Fruit fly (Drosophila melanogaster) whole organism, embryonic: ENCODE results near the gene Polr2I.
A peak's percentile ranks its signal among the peaks of the same experiment; 100 is the strongest.

Source experiments
- Asciz ChIP-seq: fragments of 200-800 bp; sonication (Bioruptor generic); optimal IDR thresholded peaks from 2 replicates; lab custom pipeline; 2017; ENCODE audit warnings: missing biosample characterization, mild to moderate bottlenecking, missing genetic modification characterization, missing genetic modification reagents
- Atf-2 ChIP-seq: fragments of 200-800 bp; sonication (Bioruptor generic); optimal IDR thresholded peaks from 2 replicates; lab custom pipeline; 2016; ENCODE audit warnings: missing biosample characterization, missing genetic modification characterization
- B-H2 ChIP-seq: fragments of 200-800 bp; sonication (Bioruptor generic); optimal IDR thresholded peaks from 2 replicates; lab custom pipeline; 2018; ENCODE audit warnings: missing biosample characterization, mild to moderate bottlenecking, missing genetic modification characterization
- C15 ChIP-seq: fragments of 200-800 bp; sonication (Bioruptor generic); IDR thresholded peaks from 3 replicates; pipeline ENCODE4 v1.3.6; 2022; ENCODE audit warnings: missing biosample characterization, missing genetic modification characterization
- CG10321 ChIP-seq: fragments of 200-800 bp; sonication (Bioruptor generic); IDR thresholded peaks from 2 replicates; pipeline ENCODE4 v1.3.6; 2022; ENCODE audit warnings: missing biosample characterization, missing genetic modification characterization
- CG11695 ChIP-seq: fragments of 200-800 bp; sonication (Bioruptor generic); IDR thresholded peaks from 3 replicates; pipeline ENCODE4 v1.3.6; 2022; ENCODE audit warnings: missing biosample characterization, missing genetic modification characterization
- CG11723 ChIP-seq: fragments of 200-800 bp; sonication (Bioruptor generic); optimal IDR thresholded peaks from 2 replicates; lab custom pipeline; 2017; ENCODE audit warnings: missing biosample characterization, mild to moderate bottlenecking, missing genetic modification characterization
- CG12299 ChIP-seq: fragments of 200-800 bp; sonication (Bioruptor generic); optimal IDR thresholded peaks from 2 replicates; lab custom pipeline; 2018; ENCODE audit warnings: missing biosample characterization, mild to moderate bottlenecking, missing genetic modification characterization
- CG1233 ChIP-seq: fragments of 200-800 bp; sonication (Bioruptor generic); optimal IDR thresholded peaks from 4 replicates; lab custom pipeline; 2018; ENCODE audit warnings: missing biosample characterization, mild to moderate bottlenecking, missing genetic modification characterization
- CG15601 ChIP-seq: fragments of 200-800 bp; sonication (Bioruptor generic); optimal IDR thresholded peaks from 3 replicates; lab custom pipeline; 2019; ENCODE audit warnings: missing biosample characterization, mild to moderate bottlenecking, missing genetic modification characterization, moderate library complexity
- CG17612 ChIP-seq: fragments of 200-800 bp; sonication (Bioruptor generic); IDR thresholded peaks from 2 replicates; pipeline ENCODE4 v1.3.6; 2022; ENCODE audit warnings: missing biosample characterization, missing genetic modification characterization
- CG18619 ChIP-seq: fragments of 200-800 bp; sonication (Bioruptor generic); optimal IDR thresholded peaks from 3 replicates; lab custom pipeline; 2017; ENCODE audit warnings: missing biosample characterization, mild to moderate bottlenecking, missing genetic modification characterization
- CG18764 ChIP-seq: fragments of 200-800 bp; sonication (Bioruptor generic); optimal IDR thresholded peaks from 3 replicates; lab custom pipeline; 2016; ENCODE audit warnings: missing biosample characterization, missing genetic modification characterization
- CG31441 ChIP-seq: fragments of 200-800 bp; sonication (Bioruptor generic); IDR thresholded peaks from 2 replicates; pipeline ENCODE4 v1.3.6; 2022; ENCODE audit warnings: missing biosample characterization, missing genetic modification characterization
- CG6175 ChIP-seq: fragments of 200-800 bp; sonication (Bioruptor generic); IDR thresholded peaks from 3 replicates; pipeline ENCODE4 v1.3.6; 2022; ENCODE audit warnings: missing biosample characterization, missing genetic modification characterization
- Dbx ChIP-seq: fragments of 200-800 bp; sonication (Bioruptor generic); IDR thresholded peaks from 3 replicates; pipeline ENCODE4 v1.3.6; 2022; ENCODE audit warnings: missing biosample characterization, missing genetic modification characterization
- Dfd ChIP-seq, 2 experiments: fragments of >200 bp; optimal IDR thresholded peaks; 2 replicates each; lab custom pipeline; 2017; ENCODE audit warnings: missing biosample characterization in 2 of 2, missing genetic modification characterization in 2 of 2
- ERR ChIP-seq: fragments of 200-800 bp; sonication (Bioruptor generic); optimal IDR thresholded peaks from 2 replicates; lab custom pipeline; 2016; ENCODE audit warnings: missing biosample characterization, missing genetic modification characterization
- Ets97D ChIP-seq: fragments of 200-800 bp; sonication (Bioruptor generic); optimal IDR thresholded peaks from 3 replicates; lab custom pipeline; 2016; ENCODE audit warnings: missing biosample characterization, missing genetic modification characterization
- Fer3 ChIP-seq: fragments of 200-800 bp; sonication (Bioruptor generic); optimal IDR thresholded peaks from 2 replicates; lab custom pipeline; 2018; ENCODE audit warnings: missing biosample characterization, mild to moderate bottlenecking, missing genetic modification characterization, moderate library complexity
- Gsc ChIP-seq: fragments of 200-800 bp; sonication (Bioruptor generic); IDR thresholded peaks from 2 replicates; pipeline ENCODE4 v1.3.6; 2022; ENCODE audit warnings: missing biosample characterization, missing genetic modification characterization
- Gug ChIP-seq: fragments of 200-800 bp; sonication (Bioruptor generic); IDR thresholded peaks from 4 replicates; pipeline ENCODE4 v1.3.6; 2022; ENCODE audit warnings: missing biosample characterization, missing genetic modification characterization
- Hsf ChIP-seq: fragments of 200-800 bp; sonication (Bioruptor generic); optimal IDR thresholded peaks from 3 replicates; lab custom pipeline; 2016; ENCODE audit warnings: missing biosample characterization, missing genetic modification characterization
- Jarid2 ChIP-seq: fragments of 200-800 bp; sonication (Bioruptor generic); optimal IDR thresholded peaks from 3 replicates; lab custom pipeline; 2017; ENCODE audit warnings: mild to moderate bottlenecking, missing biosample characterization, missing genetic modification reagents, missing genetic modification characterization
- Max ChIP-seq: fragments of 200-800 bp; sonication (Bioruptor generic); optimal IDR thresholded peaks from 2 replicates; lab custom pipeline; 2016; ENCODE audit warnings: missing biosample characterization, mild to moderate bottlenecking, missing genetic modification characterization
- Mes4 ChIP-seq: fragments of 200-800 bp; sonication (Bioruptor generic); optimal IDR thresholded peaks from 2 replicates; lab custom pipeline; 2016; ENCODE audit warnings: missing biosample characterization, missing genetic modification characterization
- Mrtf ChIP-seq: fragments of 200-800 bp; sonication (Bioruptor generic); IDR thresholded peaks from 3 replicates; pipeline ENCODE4 v1.3.6; 2022; ENCODE audit warnings: missing biosample characterization, missing genetic modification characterization
- NC2β ChIP-seq: fragments of 200-800 bp; sonication (Bioruptor generic); optimal IDR thresholded peaks from 2 replicates; lab custom pipeline; 2016; ENCODE audit warnings: missing biosample characterization, missing genetic modification characterization
- Oaz ChIP-seq: fragments of 200-800 bp; sonication (Bioruptor generic); IDR thresholded peaks from 2 replicates; pipeline ENCODE4 v1.3.6; 2022; ENCODE audit warnings: missing biosample characterization, missing genetic modification characterization
- Six4 ChIP-seq: fragments of 200-800 bp; sonication (Bioruptor generic); optimal IDR thresholded peaks from 2 replicates; lab custom pipeline; 2016; ENCODE audit warnings: missing biosample characterization, missing genetic modification characterization
- Taf1 ChIP-seq: fragments of 200-800 bp; sonication (Bioruptor generic); IDR thresholded peaks from 2 replicates; pipeline ENCODE4 v1.3.6; 2022; ENCODE audit warnings: missing biosample characterization, missing genetic modification characterization
- Trl ChIP-seq, 3 experiments: fragments of >200 bp in 2 of 3; fragments of 200-800 bp in 1 of 3; sonication (Bioruptor generic) in 1 of 3; optimal IDR thresholded peaks; 2 replicates in 1 of 3; 3 replicates in 2 of 3; lab custom pipeline; 2016 to 2017; ENCODE audit warnings: missing biosample characterization in 1 of 3, missing genetic modification characterization in 1 of 3
- abd-A ChIP-seq: fragments of 200-800 bp; sonication (Bioruptor generic); optimal IDR thresholded peaks from 3 replicates; lab custom pipeline; 2019; ENCODE audit warnings: missing biosample characterization, mild to moderate bottlenecking, missing genetic modification characterization, moderate library complexity
- br ChIP-seq: fragments of >200 bp; optimal IDR thresholded peaks from 2 replicates; lab custom pipeline; 2017
- crc ChIP-seq: fragments of 200-800 bp; sonication (Bioruptor generic); optimal IDR thresholded peaks from 2 replicates; lab custom pipeline; 2016; ENCODE audit warnings: missing biosample characterization, missing genetic modification characterization
- crol ChIP-seq: fragments of 200-800 bp; sonication (Bioruptor generic); IDR thresholded peaks from 2 replicates; pipeline ENCODE4 v1.3.6; 2022; ENCODE audit warnings: missing biosample characterization, missing genetic modification characterization
- dimm ChIP-seq: fragments of 200-800 bp; sonication (Bioruptor generic); IDR thresholded peaks from 2 replicates; pipeline ENCODE4 v1.3.6; 2022; ENCODE audit warnings: missing biosample characterization, missing genetic modification characterization
- emc ChIP-seq: fragments of 200-800 bp; sonication (Bioruptor generic); optimal IDR thresholded peaks from 2 replicates; lab custom pipeline; 2016; ENCODE audit warnings: missing biosample characterization, missing genetic modification characterization
- fru ChIP-seq: fragments of >200 bp; optimal IDR thresholded peaks from 2 replicates; lab custom pipeline; 2017
- gcm ChIP-seq: fragments of 200-800 bp; sonication (Bioruptor generic); optimal IDR thresholded peaks from 2 replicates; lab custom pipeline; 2019; ENCODE audit warnings: missing biosample characterization, mild to moderate bottlenecking, missing genetic modification characterization, moderate library complexity
- gem ChIP-seq: fragments of 200-800 bp; sonication (Bioruptor generic); optimal IDR thresholded peaks from 2 replicates; lab custom pipeline; 2019; ENCODE audit warnings: missing biosample characterization, mild to moderate bottlenecking, missing genetic modification characterization, moderate library complexity
- gfzf ChIP-seq: fragments of 200-800 bp; sonication (Bioruptor generic); optimal IDR thresholded peaks from 2 replicates; lab custom pipeline; 2016; ENCODE audit warnings: missing biosample characterization, mild to moderate bottlenecking, missing genetic modification characterization, moderate library complexity
- grn ChIP-seq: fragments of 200-800 bp; sonication (Bioruptor generic); optimal IDR thresholded peaks from 3 replicates; lab custom pipeline; 2017; ENCODE audit warnings: missing biosample characterization, missing genetic modification characterization
- knrl ChIP-seq: fragments of 200-800 bp; sonication (Bioruptor generic); IDR thresholded peaks from 3 replicates; pipeline ENCODE4 v1.3.6; 2022; ENCODE audit warnings: missing biosample characterization, missing genetic modification characterization; ENCODE audit not compliant: partially characterized antibody
- p53 ChIP-seq: fragments of 200-800 bp; sonication (Bioruptor generic); optimal IDR thresholded peaks from 2 replicates; lab custom pipeline; 2016; ENCODE audit warnings: missing biosample characterization, missing genetic modification characterization
- pan ChIP-seq, 4 experiments: fragments of >200 bp in 3 of 4; fragments of 200-800 bp in 1 of 4; sonication (Bioruptor generic) in 1 of 4; optimal IDR thresholded peaks in 3 of 4; IDR thresholded peaks in 1 of 4; 2 replicates each; pipeline versions ENCODE4 v1.3.6 to Lab custom; 2017 to 2022; ENCODE audit warnings: missing biosample characterization in 2 of 4, missing genetic modification characterization in 2 of 4, mixed read lengths in 1 of 4
- pnt ChIP-seq: fragments of 200-800 bp; sonication (Bioruptor generic); optimal IDR thresholded peaks from 3 replicates; lab custom pipeline; 2016; ENCODE audit warnings: missing biosample characterization, missing genetic modification characterization
- tap ChIP-seq: fragments of 200-800 bp; optimal IDR thresholded peaks from 3 replicates; lab custom pipeline; 2019; ENCODE audit warnings: missing biosample characterization, mild to moderate bottlenecking, missing genetic modification characterization, moderate library complexity
- tio ChIP-seq: fragments of 200-800 bp; sonication (Bioruptor generic); optimal IDR thresholded peaks from 2 replicates; lab custom pipeline; 2017; ENCODE audit warnings: missing biosample characterization, missing genetic modification characterization, inconsistent platforms
- tll ChIP-seq, 2 experiments: fragments of 200-800 bp in 1 of 2; fragments of >200 bp in 1 of 2; sonication (Bioruptor generic) in 1 of 2; optimal IDR thresholded peaks; 2 replicates each; lab custom pipeline; 2017 to 2019; ENCODE audit warnings: missing biosample characterization in 2 of 2, missing genetic modification characterization in 2 of 2, mild to moderate bottlenecking in 1 of 2, moderate library complexity in 1 of 2
- usp ChIP-seq: fragments of >200 bp; optimal IDR thresholded peaks from 2 replicates; lab custom pipeline; 2017; ENCODE audit warnings: missing biosample characterization, missing genetic modification characterization
- zen2 ChIP-seq: fragments of 200-800 bp; sonication (Bioruptor generic); IDR thresholded peaks from 3 replicates; pipeline ENCODE4 v1.3.6; 2022; ENCODE audit warnings: missing biosample characterization, missing genetic modification characterization; ENCODE audit not compliant: partially characterized antibody

Polr2I gene

dm6 chr3R:14311027-14311426, 2.1 kb downstream of the Polr2I start (continued):
- TF ChIP-seq Max (GFP tag; lab: Kevin White, UChicago) (no peak), br (no peak), crol (GFP tag; lab: Robert Waterston, UW) (no peak), Fer3 (tag; lab: Kevin White, UChicago) (peak; percentile 18), Gsc (GFP tag; lab: Robert Waterston, UW) (no peak), Hsf (GFP tag; lab: Kevin White, UChicago) (peak; percentile 14), Atf-2 (no peak), CG10321 (no peak), dimm (no peak), tio (GFP tag; lab: Kevin White, UChicago) (no peak), CG18764 (no peak), CG17612 (GFP tag; lab: Robert Waterston, UW) (no peak), Gug (GFP tag; lab: Robert Waterston, UW) (no peak), Asciz (GFP tag; lab: Kevin White, UChicago) (no peak), gfzf (GFP tag; lab: Kevin White, UChicago) (no peak), Dfd (GFP tag; optimal IDR thresholded peaks at IDR 0.05; lab: Kevin White, UChicago) (no peak), tll (GFP tag; optimal IDR thresholded peaks at IDR 0.05; lab: Kevin White, UChicago) (no peak), pan (optimal IDR thresholded peaks at IDR 0.05; lab: Kevin White, UChicago) (no peak), pan (GFP tag; optimal IDR thresholded peaks at IDR 0.05 in 1 of 2, IDR thresholded peaks at IDR 0.05 in 1 of 2) (peak in 1 of 2 experiments; percentile 45), CG11695 (GFP tag; lab: Robert Waterston, UW) (peak; percentile 61; the same call in 1 of the 3 replicates), NC2β (GFP tag; lab: Kevin White, UChicago) (no peak), gem (peak; percentile 54), usp (no peak), Ets97D (GFP tag; lab: Kevin White, UChicago) (no peak), Mes4 (GFP tag; lab: Kevin White, UChicago) (no peak), CG1233 (GFP tag; lab: Kevin White, UChicago) (no peak), crc (GFP tag; lab: Kevin White, UChicago) (no peak), grn (GFP tag; lab: Kevin White, UChicago) (no peak), Dbx (no peak), CG12299 (tag; lab: Kevin White, UChicago) (no peak), C15 (GFP tag; lab: Robert Waterston, UW) (no peak), B-H2 (no peak), p53 (GFP tag; lab: Kevin White, UChicago) (no peak), gcm (GFP tag; lab: Kevin White, UChicago) (no peak), CG15601 (tag; lab: Kevin White, UChicago) (peak; percentile 5), Six4 (no peak), zen2 (GFP tag; lab: Robert Waterston, UW) (no peak), knrl (no peak), CG18619 (GFP tag; lab: Kevin White, UChicago) (no peak), abd-A (tag; lab: Kevin White, UChicago) (no peak), pnt (no peak), ERR (GFP tag; lab: Kevin White, UChicago) (no peak), Oaz (GFP tag; lab: Robert Waterston, UW) (no peak), fru (no peak), CG6175 (GFP tag; lab: Robert Waterston, UW) (no peak), emc (GFP tag; lab: Kevin White, UChicago) (no peak), Jarid2 (no peak), CG31441 (GFP tag; lab: Robert Waterston, UW) (no peak), Mrtf (GFP tag; lab: Robert Waterston, UW) (no peak), CG11723 (no peak), tap (no peak), Trl (optimal IDR thresholded peaks at IDR 0.05; lab: Kevin White, UChicago) (no peak), Trl (GFP tag; optimal IDR thresholded peaks at IDR 0.05; lab: Kevin White, UChicago) (no peak), Taf1 (0 out of 2 replicates have a peak, but pooled peaks have one; percentile 18)
